Fruit fly (Drosophila melanogaster): ENCODE results near the gene Septin2.

DNA sequence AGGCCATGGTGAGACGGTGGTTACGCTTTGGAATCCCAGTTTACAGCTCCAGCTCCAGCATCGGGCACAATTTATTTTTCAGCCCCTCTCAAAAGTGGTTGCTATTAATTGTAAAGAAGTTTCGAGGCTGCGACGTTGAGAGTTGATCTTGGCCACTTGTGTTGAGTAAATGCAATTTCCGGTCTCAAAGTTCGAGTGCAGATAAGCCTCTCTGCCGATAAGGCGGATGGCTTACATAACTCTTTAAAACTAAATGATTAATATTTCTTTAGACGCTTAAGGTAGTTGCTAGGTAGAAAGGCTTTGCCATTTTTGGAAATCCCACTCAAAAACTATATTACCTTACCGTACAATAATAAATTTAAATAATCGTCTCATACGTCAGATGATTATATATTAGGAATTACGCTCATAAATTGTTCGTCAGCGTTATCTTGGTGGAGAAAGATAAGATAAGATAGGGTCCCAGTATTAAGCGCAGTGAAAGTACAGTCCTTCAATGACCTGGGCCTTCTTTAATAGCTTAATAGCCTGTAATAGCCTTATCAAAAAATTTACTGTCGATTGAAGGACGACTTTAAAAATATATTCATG is 17.5 kb upstream of the Septin2 start:
- TF ChIP-seq usp (GFP tag; optimal IDR thresholded peaks at IDR 0.05) (no peak), pan (optimal IDR thresholded peaks at IDR 0.05) (no peak), psq (optimal IDR thresholded peaks at IDR 0.05) (no peak), CG8478 (optimal IDR thresholded peaks at IDR 0.05) (no peak)

All from whole organism.